Fruit fly (Drosophila melanogaster): ENCODE results near the gene Sfp24Bb.
A peak's percentile ranks its signal among the peaks of the same experiment; 100 is the strongest.

Sfp24Bb gene

DNA sequence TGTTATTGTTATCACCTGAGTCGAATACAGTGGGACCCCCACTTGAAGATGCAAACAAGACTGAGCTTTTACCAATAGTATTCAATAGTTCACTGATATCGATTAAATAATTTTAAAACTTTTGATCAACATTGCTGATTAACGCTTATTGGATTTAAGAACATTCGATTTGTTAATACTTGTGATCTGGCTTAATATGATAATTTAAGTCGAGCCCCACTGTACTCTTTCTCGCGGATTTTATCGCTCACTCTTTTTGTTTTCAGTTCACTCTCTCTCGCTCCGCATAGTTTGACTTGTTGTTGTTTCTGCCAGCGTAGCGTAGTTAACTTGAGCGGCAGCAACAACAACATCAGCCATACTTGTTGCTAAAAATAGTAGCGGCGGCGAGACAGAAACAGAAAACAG is 13.9 kb downstream of the Sfp24Bb start (continued):
- peak; percentile 97 for TF ChIP-seq run (tag; optimal IDR thresholded peaks at IDR 0.05)
- TF ChIP-seq en (GFP tag; optimal IDR thresholded peaks at IDR 0.05), result peak; percentile 97
- TF ChIP-seq Opbp (GFP tag; IDR thresholded peaks at IDR 0.05; ENCODE audit: partially characterized antibody), result no peak
- peak; percentile 99 for TF ChIP-seq Fer1 (GFP tag; optimal IDR thresholded peaks at IDR 0.05)
- TF ChIP-seq CG32767 (GFP tag; IDR thresholded peaks at IDR 0.05), result peak; percentile 97
- peak; percentile 91 for TF ChIP-seq TFAM (GFP tag; optimal IDR thresholded peaks at IDR 0.05)
- TF ChIP-seq zfh2 (GFP tag; optimal IDR thresholded peaks at IDR 0.05), result peak; percentile 98
- TF ChIP-seq ash1 (GFP tag; optimal IDR thresholded peaks at IDR 0.05), result peak; percentile 93
- peak; percentile 97 for TF ChIP-seq Usf (GFP tag; optimal IDR thresholded peaks at IDR 0.05)
- TF ChIP-seq YL-1 (GFP tag; optimal IDR thresholded peaks at IDR 0.05), result peak; percentile 91
- peak; percentile 71 for TF ChIP-seq CTCF (GFP tag; optimal IDR thresholded peaks at IDR 0.05)
- peak; percentile 98 for TF ChIP-seq lilli (GFP tag; optimal IDR thresholded peaks at IDR 0.05)
- peak; percentile 92 for TF ChIP-seq da (GFP tag; optimal IDR thresholded peaks at IDR 0.05)
- peak in 1 of 2 experiments; percentile 68 for TF ChIP-seq crp (GFP tag; optimal IDR thresholded peaks at IDR 0.05)
- peak; percentile 98 for TF ChIP-seq rib (GFP tag; IDR thresholded peaks at IDR 0.05)
- TF ChIP-seq CG10565 (GFP tag; optimal IDR thresholded peaks at IDR 0.05), result peak; percentile 88
- peak; percentile 98 for TF ChIP-seq NFAT (GFP tag; IDR thresholded peaks at IDR 0.05)
- TF ChIP-seq CG11504 (tag; optimal IDR thresholded peaks at IDR 0.05), result peak; percentile 97
- TF ChIP-seq phol (tag; optimal IDR thresholded peaks at IDR 0.05), result peak; percentile 98
- TF ChIP-seq insv (GFP tag; optimal IDR thresholded peaks at IDR 0.05), result peak; percentile 29 to 83
- peak; percentile 99 for TF ChIP-seq CG2712 (tag; optimal IDR thresholded peaks at IDR 0.05)
- peak; percentile 97 for TF ChIP-seq H2.0 (GFP tag; IDR thresholded peaks at IDR 0.05)
- TF ChIP-seq CG15479 (GFP tag; optimal IDR thresholded peaks at IDR 0.05), result peak; percentile 56
- peak; percentile 96 for TF ChIP-seq abd-A (tag; optimal IDR thresholded peaks at IDR 0.05)
- peak in 1 of 2 experiments; percentile 99 for TF ChIP-seq eve (GFP tag; optimal IDR thresholded peaks at IDR 0.05)
- peak; percentile 96 for TF ChIP-seq wor (GFP tag; IDR thresholded peaks at IDR 0.05)
- peak; percentile 96 for TF ChIP-seq CG10462 (GFP tag; optimal IDR thresholded peaks at IDR 0.05)
- TF ChIP-seq CG8388 (GFP tag; optimal IDR thresholded peaks at IDR 0.05), result peak; percentile 99
- peak; percentile 98 for TF ChIP-seq CG5245 (GFP tag; optimal IDR thresholded peaks at IDR 0.05)
- peak; percentile 97 for TF ChIP-seq nau (GFP tag; optimal IDR thresholded peaks at IDR 0.05)
- peak; percentile 98 for TF ChIP-seq CG7556 (GFP tag; optimal IDR thresholded peaks at IDR 0.05)
- TF ChIP-seq CG4360 (GFP tag; IDR thresholded peaks at IDR 0.05), result peak; percentile 97
- peak; percentile 94 for TF ChIP-seq ab (GFP tag; optimal IDR thresholded peaks at IDR 0.05)
- TF ChIP-seq CG34376 (GFP tag; optimal IDR thresholded peaks at IDR 0.05), result peak; percentile 99
- TF ChIP-seq CG16813 (GFP tag; IDR thresholded peaks at IDR 0.05; ENCODE audit: partially characterized antibody), result no peak
- TF ChIP-seq kay (GFP tag; optimal IDR thresholded peaks at IDR 0.05), result peak; percentile 95
- peak; percentile 97 for TF ChIP-seq esg (GFP tag; conservative IDR thresholded peaks at IDR 0.05)
- peak; percentile 99 for TF ChIP-seq CG12391 (tag; optimal IDR thresholded peaks at IDR 0.05)
- peak; percentile 34 for TF ChIP-seq pzg (GFP tag; optimal IDR thresholded peaks at IDR 0.05)
- peak; percentile 99 for TF ChIP-seq CG12769 (tag; optimal IDR thresholded peaks at IDR 0.05)
- TF ChIP-seq Bteb2 (GFP tag; optimal IDR thresholded peaks at IDR 0.05), result peak; percentile 97
- TF ChIP-seq pfk (GFP tag; optimal IDR thresholded peaks at IDR 0.05), result peak; percentile 76
- TF ChIP-seq fd3F (GFP tag; optimal IDR thresholded peaks at IDR 0.05), result peak; percentile 96
- TF ChIP-seq CG8089 (GFP tag; optimal IDR thresholded peaks at IDR 0.05), result peak; percentile 96
- peak; percentile 96 for TF ChIP-seq CG6254 (GFP tag; optimal IDR thresholded peaks at IDR 0.05)
- peak; percentile 96 for TF ChIP-seq CG15696 (tag; optimal IDR thresholded peaks at IDR 0.05)
- peak; percentile 85 for TF ChIP-seq CG15073 (GFP tag; optimal IDR thresholded peaks at IDR 0.05)
- peak; percentile 96 for TF ChIP-seq NC2α (GFP tag; optimal IDR thresholded peaks at IDR 0.05)
- TF ChIP-seq CG12219 (GFP tag; optimal IDR thresholded peaks at IDR 0.05), result peak; percentile 99
- peak; percentile 98 for TF ChIP-seq CG11723 (GFP tag; optimal IDR thresholded peaks at IDR 0.05)
- TF ChIP-seq CG16863 (GFP tag; optimal IDR thresholded peaks at IDR 0.05), result peak; percentile 98

Measured in whole organism, embryonic.